Worm (Caenorhabditis elegans) whole organism, L4 larva: ENCODE results near the gene col-181.
A peak's percentile ranks its signal among the peaks of the same experiment; 100 is the strongest.

Experiments
- F10B5.3 ChIP-seq: sonication (generic microtip); optimal IDR thresholded peaks from 2 replicates; lab custom pipeline; 2016; ENCODE audit warnings: mild to moderate bottlenecking, missing genetic modification characterization, missing compliant biosample characterization
- F26F4.8 ChIP-seq: fragments of 200-800 bp; sonication (Bioruptor generic); conservative IDR thresholded peaks from 2 replicates; pipeline ENCODE4 v1.3.6; 2022; ENCODE audit warnings: missing genetic modification characterization, missing compliant biosample characterization
- F37D6.2 ChIP-seq: sonication (generic microtip); optimal IDR thresholded peaks from 2 replicates; lab custom pipeline; 2016; ENCODE audit warnings: mild to moderate bottlenecking, missing genetic modification characterization, missing compliant biosample characterization
- F44E2.7 ChIP-seq: fragments of 200-800 bp; sonication (Bioruptor generic); IDR thresholded peaks from 2 replicates; pipeline ENCODE4 v2.1.2; 2022; ENCODE audit warnings: missing genetic modification characterization, missing compliant biosample characterization
- Y105C5A.15 ChIP-seq: fragments of 200-800 bp; sonication (Bioruptor generic); IDR thresholded peaks from 2 replicates; pipeline ENCODE4 v1.3.6; 2022; ENCODE audit warnings: missing genetic modification characterization, missing compliant biosample characterization
- Y75B8A.6 ChIP-seq: fragments of 200-800 bp; sonication (Bioruptor generic); IDR thresholded peaks from 2 replicates; pipeline ENCODE4 v1.3.6; 2022; ENCODE audit warnings: missing genetic modification reagents, missing genetic modification characterization, missing compliant biosample characterization
- ZK546.5 ChIP-seq, 2 experiments: sonication (generic microtip); optimal IDR thresholded peaks; 2 replicates each; lab custom pipeline; 2017; ENCODE audit warnings: missing biosample characterization in 2 of 2, missing genetic modification characterization in 2 of 2
- aha-1 ChIP-seq: fragments of 150-350 bp; peaks from one replicate; lab custom pipeline; 2014; ENCODE audit warnings: missing biosample characterization, missing genetic modification characterization
- aly-2 ChIP-seq: sonication (generic microtip); optimal IDR thresholded peaks from 2 replicates; lab custom pipeline; 2018; ENCODE audit warnings: missing biosample characterization, missing genetic modification characterization
- ama-1 ChIP-seq: fragments of 150-350 bp; optimal IDR thresholded peaks from 2 replicates; lab custom pipeline; 2014; ENCODE audit warnings: inconsistent platforms, mixed read lengths
- arid-1 ChIP-seq: fragments of 200-800 bp; sonication (Bioruptor generic); conservative IDR thresholded peaks from 2 replicates; pipeline ENCODE4 v1.3.6; 2022; ENCODE audit warnings: missing genetic modification reagents, missing genetic modification characterization, missing compliant biosample characterization
- attf-4 ChIP-seq: sonication (generic microtip); optimal IDR thresholded peaks from 3 replicates; lab custom pipeline; 2017; ENCODE audit warnings: missing biosample characterization, missing genetic modification characterization
- ceh-28 ChIP-seq: fragments of 150-350 bp; optimal IDR thresholded peaks from 2 replicates; lab custom pipeline; 2014; ENCODE audit warnings: missing biosample characterization, missing genetic modification reagents, missing genetic modification characterization
- ceh-32 ChIP-seq: sonication (generic microtip); optimal IDR thresholded peaks from 2 replicates; lab custom pipeline; 2016; ENCODE audit warnings: mild to moderate bottlenecking, missing genetic modification characterization, missing compliant biosample characterization; ENCODE audit not compliant: poor library complexity
- ceh-44 ChIP-seq: fragments of 200-800 bp; sonication (Bioruptor generic); IDR thresholded peaks from 2 replicates; pipeline ENCODE4 v1.3.6; 2022; ENCODE audit warnings: missing genetic modification reagents, missing genetic modification characterization, missing compliant biosample characterization
- ceh-62 ChIP-seq: sonication (generic microtip); optimal IDR thresholded peaks from 2 replicates; lab custom pipeline; 2017; ENCODE audit warnings: missing biosample characterization, missing genetic modification characterization
- ceh-82 ChIP-seq: sonication (generic microtip); optimal IDR thresholded peaks from 2 replicates; lab custom pipeline; 2017; ENCODE audit warnings: missing biosample characterization, missing genetic modification characterization
- ctbp-1 ChIP-seq: fragments of 200-800 bp; sonication (Bioruptor generic); IDR thresholded peaks from 2 replicates; pipeline ENCODE4 v1.3.6; 2022; ENCODE audit warnings: missing genetic modification reagents, missing genetic modification characterization, missing compliant biosample characterization
- daf-19 ChIP-seq: fragments of 200-800 bp; sonication (Bioruptor generic); conservative IDR thresholded peaks from 2 replicates; pipeline ENCODE4 v1.3.6; 2022; ENCODE audit warnings: missing genetic modification characterization, missing compliant biosample characterization
- daf-8 ChIP-seq: fragments of 200-800 bp; sonication (Bioruptor generic); IDR thresholded peaks from 2 replicates; pipeline ENCODE4 v1.3.6; 2022; ENCODE audit warnings: missing genetic modification characterization, missing compliant biosample characterization
- dmd-6 ChIP-seq: fragments of 200-800 bp; sonication (Bioruptor generic); IDR thresholded peaks from 2 replicates; pipeline ENCODE4 v1.3.6; 2022; ENCODE audit warnings: missing genetic modification reagents, missing genetic modification characterization, missing compliant biosample characterization
- duxl-1 ChIP-seq: sonication (generic microtip); optimal IDR thresholded peaks from 2 replicates; lab custom pipeline; 2016; ENCODE audit warnings: mild to moderate bottlenecking, missing genetic modification characterization, moderate library complexity, missing compliant biosample characterization; ENCODE audit not compliant: poor library complexity
- fkh-10 ChIP-seq: fragments of 150-350 bp; optimal IDR thresholded peaks from 2 replicates; lab custom pipeline; 2014; ENCODE audit warnings: missing biosample characterization, missing genetic modification reagents, missing genetic modification characterization
- hif-1 ChIP-seq, 2 experiments: sonication (generic microtip); optimal IDR thresholded peaks; 2 replicates each; lab custom pipeline; 2016 to 2017; ENCODE audit warnings: missing compliant biosample characterization in 2 of 2, missing genetic modification characterization in 2 of 2, missing genetic modification reagents in 2 of 2, missing genotype in 2 of 2, mild to moderate bottlenecking in 1 of 2
- hlh-30 ChIP-seq: sonication (generic microtip); optimal IDR thresholded peaks from 2 replicates; lab custom pipeline; 2017; ENCODE audit warnings: antibody characterized with exemption, mild to moderate bottlenecking, missing genetic modification characterization, missing compliant biosample characterization; ENCODE audit not compliant: insufficient read depth
- jun-1 ChIP-seq: fragments of 150-350 bp; optimal IDR thresholded peaks from 2 replicates; lab custom pipeline; 2014; ENCODE audit warnings: missing biosample characterization, missing genetic modification reagents, missing genetic modification characterization
- lim-7 ChIP-seq: fragments of 200-800 bp; sonication (Bioruptor generic); IDR thresholded peaks from 2 replicates; pipeline ENCODE4 v1.3.6; 2022; ENCODE audit warnings: missing genetic modification characterization, missing compliant biosample characterization
- lin-13 ChIP-seq: fragments of 150-350 bp; optimal IDR thresholded peaks from 2 replicates; lab custom pipeline; 2014; ENCODE audit warnings: missing biosample characterization, missing genetic modification reagents, missing genetic modification characterization
- lin-15B ChIP-seq: fragments of 150-350 bp; sonication (generic microtip); optimal IDR thresholded peaks from 3 replicates; lab custom pipeline; 2014; ENCODE audit warnings: missing biosample characterization, missing genetic modification characterization
- lin-29 ChIP-seq: fragments of 200-800 bp; sonication (Bioruptor generic); IDR thresholded peaks from 2 replicates; pipeline ENCODE4 v1.3.6; 2022; ENCODE audit warnings: missing genetic modification reagents, missing genetic modification characterization, missing compliant biosample characterization
- lsy-2 ChIP-seq, 2 experiments: fragments of 150-350 bp in 1 of 2; sonication (generic microtip) in 1 of 2; optimal IDR thresholded peaks; 2 replicates each; lab custom pipeline; 2014 to 2017; ENCODE audit warnings: missing biosample characterization in 2 of 2, missing genetic modification characterization in 2 of 2
- mdl-1 ChIP-seq, 2 experiments: fragments of 150-350 bp in 1 of 2; sonication (generic microtip) in 1 of 2; optimal IDR thresholded peaks; 2 replicates each; lab custom pipeline; 2014 to 2017; ENCODE audit warnings: missing biosample characterization in 2 of 2, missing genetic modification characterization in 2 of 2
- mep-1 ChIP-seq: fragments of 150-350 bp; sonication (generic microtip); optimal IDR thresholded peaks from 3 replicates; lab custom pipeline; 2014; ENCODE audit warnings: missing biosample characterization, missing genetic modification characterization
- mxl-3 ChIP-seq: fragments of 200-800 bp; sonication (Bioruptor generic); optimal IDR thresholded peaks from 2 replicates; lab custom pipeline; 2018; ENCODE audit warnings: mild to moderate bottlenecking, missing genetic modification characterization, missing compliant biosample characterization
- nhr-10 ChIP-seq: fragments of 150-350 bp; optimal IDR thresholded peaks from 2 replicates; lab custom pipeline; 2014; ENCODE audit warnings: missing biosample characterization, missing genetic modification characterization
- nhr-25 ChIP-seq: sonication (generic microtip); optimal IDR thresholded peaks from 2 replicates; lab custom pipeline; 2017; ENCODE audit warnings: missing genetic modification characterization, mild to moderate bottlenecking, missing compliant biosample characterization, antibody characterized with exemption, moderate library complexity, borderline replicate concordance; ENCODE audit not compliant: insufficient read depth
- nhr-28 ChIP-seq: fragments of 150-350 bp; optimal IDR thresholded peaks from 2 replicates; lab custom pipeline; 2014; ENCODE audit warnings: missing biosample characterization, missing genetic modification characterization
- nhr-41 ChIP-seq: fragments of 200-800 bp; sonication (Bioruptor generic); IDR thresholded peaks from 2 replicates; pipeline ENCODE4 v1.3.6; 2022; ENCODE audit warnings: missing genetic modification reagents, missing genetic modification characterization, missing compliant biosample characterization
- nhr-48 ChIP-seq: sonication (generic microtip); optimal IDR thresholded peaks from 2 replicates; lab custom pipeline; 2016; ENCODE audit warnings: mild to moderate bottlenecking, missing genetic modification characterization, missing compliant biosample characterization
- pha-4 ChIP-seq, 2 experiments: fragments of 150-350 bp in 1 of 2; fragments of 200-800 bp in 1 of 2; sonication (Bioruptor generic) in 1 of 2; IDR thresholded peaks in 1 of 2; optimal IDR thresholded peaks in 1 of 2; 2 replicates each; pipeline versions ENCODE4 v1.3.6 to Lab custom; 2014 to 2022; ENCODE audit warnings: missing genetic modification characterization in 2 of 2, missing genetic modification reagents in 2 of 2, missing biosample characterization in 1 of 2, missing compliant biosample characterization in 1 of 2
- php-3 ChIP-seq: fragments of 200-800 bp; sonication (Bioruptor generic); IDR thresholded peaks from 2 replicates; pipeline ENCODE4 v1.3.6; 2022; ENCODE audit warnings: missing genetic modification reagents, missing genetic modification characterization, missing compliant biosample characterization
- skn-1 ChIP-seq: fragments of 150-350 bp; optimal IDR thresholded peaks from 2 replicates; lab custom pipeline; 2014; ENCODE audit warnings: missing biosample characterization, missing genetic modification characterization
- snpc-1.2 ChIP-seq: fragments of 200-800 bp; sonication (Bioruptor generic); IDR thresholded peaks from 2 replicates; pipeline ENCODE4 v1.3.6; 2022; ENCODE audit warnings: missing genetic modification reagents, missing genetic modification characterization, missing compliant biosample characterization
- spr-1 ChIP-seq: sonication (generic microtip); optimal IDR thresholded peaks from 2 replicates; lab custom pipeline; 2016; ENCODE audit warnings: mild to moderate bottlenecking, missing genetic modification characterization, missing compliant biosample characterization
- unc-130 ChIP-seq: sonication (generic microtip); optimal IDR thresholded peaks from 2 replicates; lab custom pipeline; 2016; ENCODE audit warnings: missing genetic modification reagents, missing genetic modification characterization, missing compliant biosample characterization
- unc-62 ChIP-seq, 3 experiments: fragments of 150-350 bp in 1 of 3; sonication (generic microtip); optimal IDR thresholded peaks in 2 of 3; peaks in 1 of 3; 1 replicate in 1 of 3; 2 replicates in 2 of 3; lab custom pipeline; 2014 to 2017; ENCODE audit warnings: missing biosample characterization in 3 of 3, missing genetic modification characterization in 3 of 3, missing genetic modification reagents in 3 of 3, missing genotype in 1 of 3
- zfp-2 ChIP-seq: sonication (generic microtip); optimal IDR thresholded peaks from 2 replicates; lab custom pipeline; 2016; ENCODE audit warnings: mild to moderate bottlenecking, missing genetic modification characterization, missing compliant biosample characterization
- zfp-3 ChIP-seq: fragments of 200-800 bp; sonication (Bioruptor generic); conservative IDR thresholded peaks from 2 replicates; pipeline ENCODE4 v1.3.6; 2022; ENCODE audit warnings: missing genetic modification reagents, missing genetic modification characterization, missing compliant biosample characterization
- zip-2 ChIP-seq: fragments of 150-350 bp; optimal IDR thresholded peaks from 2 replicates; lab custom pipeline; 2014; ENCODE audit warnings: missing biosample characterization, missing genetic modification characterization
- ztf-7 ChIP-seq: fragments of 150-350 bp; optimal IDR thresholded peaks from 2 replicates; lab custom pipeline; 2014; ENCODE audit warnings: missing biosample characterization, missing genetic modification characterization

col-181 gene

ce11 chrX:12106004-12106403 lies 1.3 kb downstream of the col-181 start (continued):
- TF ChIP-seq unc-130 (GFP tag; lab: Kevin White, UChicago) (peak; percentile 69), daf-8 (GFP tag; lab: Robert Waterston, UW) (peak; percentile 80; the same call in 1 of the 2 replicates), ztf-7 (peak; percentile 80), hlh-30 (peak; percentile 81), skn-1 (peak; percentile 19), lin-13 (peak; percentile 37), dmd-6 (GFP tag; lab: Robert Waterston, UW) (peak; percentile 81), aly-2 (tag; lab: Kevin White, UChicago) (no peak), zfp-2 (tag; lab: Kevin White, UChicago) (peak; percentile 62), nhr-48 (peak; percentile 73), Y105C5A.15 (GFP tag; lab: Robert Waterston, UW) (peak; percentile 93), ctbp-1 (GFP tag; lab: Robert Waterston, UW) (peak; percentile 97), ceh-62 (no peak), duxl-1 (peak; percentile 90), F44E2.7 (0 out of 2 replicates have a peak, but pooled peaks have one; percentile 77), ceh-82 (no peak), fkh-10 (GFP tag; lab: Kevin White, UChicago) (peak; percentile 65), Y75B8A.6 (GFP tag; lab: Robert Waterston, UW) (peak; percentile 90), lin-29 (GFP tag; lab: Robert Waterston, UW) (peak; percentile 46; the same call in 1 of the 2 replicates), nhr-41 (GFP tag; lab: Robert Waterston, UW) (peak; percentile 94), zfp-3 (GFP tag; lab: Robert Waterston, UW) (peak; percentile 76; the same call in 1 of the 2 replicates), F10B5.3 (tag; lab: Kevin White, UChicago) (peak; percentile 82), lin-15B (tag; lab: Kevin White, UChicago) (no peak), ceh-44 (GFP tag; lab: Robert Waterston, UW) (peak; percentile 86), hif-1 (tag; optimal IDR thresholded peaks at IDR 0.05; lab: Kevin White, UChicago) (peak in 1 of 2 experiments; percentile 21), F26F4.8 (GFP tag; lab: Robert Waterston, UW) (no peak; the same call in 1 of the 2 replicates), ceh-32 (tag; lab: Kevin White, UChicago) (peak; percentile 71), php-3 (no peak), nhr-25 (peak; percentile 34), lsy-2 (tag; optimal IDR thresholded peaks at IDR 0.05; lab: Kevin White, UChicago) (peak in 1 of 2 experiments; percentile 13), lim-7 (peak; percentile 98), ama-1 (no peak), ceh-28 (tag; lab: Kevin White, UChicago) (no peak), daf-19 (peak; percentile 94), mep-1 (tag; lab: Kevin White, UChicago) (no peak), unc-62 (GFP tag; optimal IDR thresholded peaks at IDR 0.05 in 1 of 2; lab: Kevin White, UChicago) (peak in 1 of 2 experiments; percentile 97), unc-62 (tag; optimal IDR thresholded peaks at IDR 0.05; lab: Kevin White, UChicago) (no peak), nhr-28 (tag; lab: Kevin White, UChicago) (peak; percentile 60), snpc-1.2 (peak; percentile 93), ZK546.5 (tag; optimal IDR thresholded peaks at IDR 0.05; lab: Kevin White, UChicago) (no peak), mdl-1 (tag; optimal IDR thresholded peaks at IDR 0.05; lab: Kevin White, UChicago) (peak; percentile 27 to 63), zip-2 (tag; lab: Kevin White, UChicago) (peak; percentile 83), arid-1 (peak; percentile 94), nhr-10 (tag; lab: Kevin White, UChicago) (no peak), jun-1 (peak; percentile 73), spr-1 (peak; percentile 69), pha-4 (GFP tag; IDR thresholded peaks at IDR 0.05; lab: Robert Waterston, UW) (peak; percentile 95), pha-4 (tag; optimal IDR thresholded peaks at IDR 0.05; lab: Kevin White, UChicago) (no peak), F37D6.2 (tag; lab: Kevin White, UChicago) (peak; percentile 78), mxl-3 (GFP tag; lab: Kevin White, UChicago) (peak; percentile 76), attf-4 (tag; lab: Kevin White, UChicago) (no peak), aha-1 (tag; lab: Kevin White, UChicago) (peak; percentile 96)
